Fruit fly (Drosophila melanogaster): ENCODE measurements around the gene GluProRS.

- TF ChIP-seq gl (tag; optimal IDR thresholded peaks at IDR 0.05) (no peak), CG17806 (tag; optimal IDR thresholded peaks at IDR 0.05) (no peak)
These were observed 55.6 kb downstream of the GluProRS start for dm6 chr3R:23902557-23902956.

Measured in whole organism, pupa.